Worm (Caenorhabditis elegans) whole organism, young adult: ENCODE results near the gene Y6D1A.1.

Experiments
- B0035.1 ChIP-seq: sonication (generic microtip); optimal IDR thresholded peaks from 2 replicates; lab custom pipeline; 2016; ENCODE audit warnings: missing genetic modification characterization, mild to moderate bottlenecking, missing compliant biosample characterization, missing genotype, missing genetic modification reagents
- B0336.3 ChIP-seq: fragments of 200-800 bp; sonication (Bioruptor generic); IDR thresholded peaks from 2 replicates; pipeline ENCODE4 v1.3.6; 2022; ENCODE audit warnings: missing genetic modification characterization, missing compliant biosample characterization
- C06A6.2 ChIP-seq: fragments of 200-800 bp; sonication (Bioruptor generic); conservative IDR thresholded peaks from 2 replicates; pipeline ENCODE4 v1.3.6; 2022; ENCODE audit warnings: missing genetic modification characterization, missing compliant biosample characterization
- D2030.7 ChIP-seq: fragments of 200-800 bp; sonication (Bioruptor generic); IDR thresholded peaks from 2 replicates; pipeline ENCODE4 v1.3.6; 2022; ENCODE audit warnings: missing genetic modification reagents, missing genetic modification characterization, missing compliant biosample characterization
- F22D6.2 ChIP-seq: sonication (generic microtip); optimal IDR thresholded peaks from 2 replicates; lab custom pipeline; 2016; ENCODE audit warnings: mild to moderate bottlenecking, missing genetic modification characterization, missing compliant biosample characterization
- F37B4.10 ChIP-seq: fragments of 200-800 bp; sonication (Bioruptor generic); IDR thresholded peaks from 2 replicates; pipeline ENCODE4 v1.3.6; 2022; ENCODE audit warnings: missing genetic modification characterization, missing compliant biosample characterization
- F55B11.4 ChIP-seq: sonication (generic microtip); optimal IDR thresholded peaks from 2 replicates; lab custom pipeline; 2016; ENCODE audit warnings: missing compliant biosample characterization, missing genetic modification characterization, borderline replicate concordance; ENCODE audit not compliant: insufficient read depth
- T26A5.8 ChIP-seq: sonication (generic microtip); optimal IDR thresholded peaks from 2 replicates; lab custom pipeline; 2016; ENCODE audit warnings: missing genetic modification characterization, missing compliant biosample characterization
- Y53F4B.3 ChIP-seq: fragments of 200-800 bp; sonication (Bioruptor generic); IDR thresholded peaks from 2 replicates; pipeline ENCODE4 v1.3.6; 2022; ENCODE audit warnings: missing genetic modification reagents, missing genetic modification characterization, missing compliant biosample characterization
- Y79H2A.3 ChIP-seq: fragments of 200-800 bp; sonication (Bioruptor generic); conservative IDR thresholded peaks from 2 replicates; pipeline ENCODE4 v1.3.6; 2022; ENCODE audit warnings: missing genetic modification reagents, missing genetic modification characterization, missing compliant biosample characterization
- athp-1 ChIP-seq: sonication (generic microtip); optimal IDR thresholded peaks from 2 replicates; lab custom pipeline; 2017; ENCODE audit warnings: mild to moderate bottlenecking, missing genetic modification characterization, missing compliant biosample characterization
- attf-5 ChIP-seq: fragments of 200-800 bp; sonication (Bioruptor generic); optimal IDR thresholded peaks from 2 replicates; lab custom pipeline; 2018; ENCODE audit warnings: mild to moderate bottlenecking, missing genetic modification characterization, missing compliant biosample characterization
- bed-1 ChIP-seq: fragments of 200-800 bp; sonication (Bioruptor generic); IDR thresholded peaks from 2 replicates; pipeline ENCODE4 v1.3.6; 2022; ENCODE audit warnings: missing genetic modification reagents, missing genetic modification characterization, missing compliant biosample characterization
- bed-2 ChIP-seq: fragments of 200-800 bp; sonication (Bioruptor generic); IDR thresholded peaks from 2 replicates; pipeline ENCODE4 v1.3.6; 2022; ENCODE audit warnings: missing genetic modification reagents, missing genetic modification characterization, missing compliant biosample characterization
- ccch-3 ChIP-seq: fragments of 200-800 bp; sonication (Bioruptor generic); optimal IDR thresholded peaks from 2 replicates; lab custom pipeline; 2018; ENCODE audit warnings: mild to moderate bottlenecking, missing genetic modification characterization, missing compliant biosample characterization
- cebp-2 ChIP-seq: fragments of 200-800 bp; sonication (Bioruptor generic); IDR thresholded peaks from 2 replicates; pipeline ENCODE4 v1.3.6; 2022; ENCODE audit warnings: missing genetic modification characterization, missing compliant biosample characterization
- ceh-27 ChIP-seq: fragments of 200-800 bp; sonication (Bioruptor generic); optimal IDR thresholded peaks from 2 replicates; lab custom pipeline; 2018; ENCODE audit warnings: mild to moderate bottlenecking, missing genetic modification characterization, moderate library complexity, missing compliant biosample characterization
- dox-1 ChIP-seq: fragments of 200-800 bp; sonication (Bioruptor generic); IDR thresholded peaks from 2 replicates; pipeline ENCODE4 v1.3.6; 2022; ENCODE audit warnings: missing genetic modification reagents, missing genetic modification characterization, missing compliant biosample characterization
- dpff-1 ChIP-seq: sonication (generic microtip); optimal IDR thresholded peaks from 2 replicates; lab custom pipeline; 2017; ENCODE audit warnings: mild to moderate bottlenecking, missing genetic modification characterization, missing compliant biosample characterization
- efl-1 ChIP-seq: fragments of 150-350 bp; optimal IDR thresholded peaks from 2 replicates; lab custom pipeline; 2014; ENCODE audit warnings: missing biosample characterization, missing genetic modification reagents, missing genetic modification characterization
- egl-44 ChIP-seq: fragments of 200-800 bp; sonication (Bioruptor generic); IDR thresholded peaks from 2 replicates; pipeline ENCODE4 v1.3.6; 2022; ENCODE audit warnings: missing genetic modification reagents, missing genetic modification characterization, missing compliant biosample characterization
- egrh-3 ChIP-seq: fragments of 200-800 bp; sonication (Bioruptor generic); IDR thresholded peaks from 2 replicates; pipeline ENCODE4 v1.3.6; 2022; ENCODE audit warnings: missing genetic modification reagents, missing genetic modification characterization, missing compliant biosample characterization
- ets-4 ChIP-seq: fragments of 200-800 bp; sonication (Bioruptor generic); optimal IDR thresholded peaks from 2 replicates; lab custom pipeline; 2018; ENCODE audit warnings: mild to moderate bottlenecking, missing genetic modification characterization, missing compliant biosample characterization
- gei-17 ChIP-seq: fragments of 200-800 bp; sonication (Bioruptor generic); optimal IDR thresholded peaks from 2 replicates; lab custom pipeline; 2018; ENCODE audit warnings: mild to moderate bottlenecking, missing genetic modification characterization, missing compliant biosample characterization
- hrde-1 ChIP-seq: sonication (generic microtip); optimal IDR thresholded peaks from 2 replicates; lab custom pipeline; 2016; ENCODE audit warnings: missing genetic modification characterization, mild to moderate bottlenecking, missing compliant biosample characterization, moderate library complexity, missing genotype, missing genetic modification reagents, borderline replicate concordance
- lin-54 ChIP-seq: fragments of 200-800 bp; sonication (Bioruptor generic); optimal IDR thresholded peaks from 2 replicates; lab custom pipeline; 2018; ENCODE audit warnings: mild to moderate bottlenecking, missing genetic modification characterization, missing compliant biosample characterization
- madf-10 ChIP-seq: sonication (generic microtip); optimal IDR thresholded peaks from 2 replicates; lab custom pipeline; 2016; ENCODE audit warnings: mild to moderate bottlenecking, missing genetic modification characterization, missing compliant biosample characterization
- nfya-2 ChIP-seq: fragments of 200-800 bp; sonication (Bioruptor generic); IDR thresholded peaks from 2 replicates; pipeline ENCODE4 v1.3.6; 2022; ENCODE audit warnings: missing genetic modification reagents, missing genetic modification characterization, missing compliant biosample characterization
- nfyb-1 ChIP-seq: fragments of 200-800 bp; sonication (Bioruptor generic); IDR thresholded peaks from 2 replicates; pipeline ENCODE4 v1.3.6; 2022; ENCODE audit warnings: missing genetic modification reagents, missing genetic modification characterization, missing compliant biosample characterization
- nhr-80 ChIP-seq: sonication (generic microtip); optimal IDR thresholded peaks from 2 replicates; lab custom pipeline; 2016; ENCODE audit warnings: missing genetic modification characterization, missing compliant biosample characterization
- nhr-90 ChIP-seq: sonication (generic microtip); optimal IDR thresholded peaks from 2 replicates; lab custom pipeline; 2016; ENCODE audit warnings: missing genotype, mild to moderate bottlenecking, missing genetic modification characterization, missing compliant biosample characterization
- pbrm-1 ChIP-seq: fragments of 200-800 bp; sonication (Bioruptor generic); IDR thresholded peaks from 2 replicates; pipeline ENCODE4 v1.3.6; 2022; ENCODE audit warnings: missing genetic modification reagents, missing genetic modification characterization, missing compliant biosample characterization
- rec-8 ChIP-seq, 2 experiments: sonication (generic microtip); optimal IDR thresholded peaks; 2 replicates each; lab custom pipeline; 2016; ENCODE audit warnings: mild to moderate bottlenecking in 2 of 2, missing genetic modification characterization in 2 of 2, missing genetic modification reagents in 2 of 2, missing genotype in 2 of 2, missing biosample characterization in 1 of 2, missing compliant biosample characterization in 1 of 2, moderate library complexity in 1 of 2
- sea-2 ChIP-seq: fragments of 200-800 bp; sonication (Bioruptor generic); IDR thresholded peaks from 2 replicates; pipeline ENCODE4 v1.3.6; 2022; ENCODE audit warnings: missing genetic modification characterization, missing compliant biosample characterization
- snpc-1.1 ChIP-seq: sonication (generic microtip); optimal IDR thresholded peaks from 2 replicates; lab custom pipeline; 2017; ENCODE audit warnings: missing genetic modification characterization, mild to moderate bottlenecking, missing compliant biosample characterization, antibody characterized with exemption, moderate library complexity, missing genotype, missing genetic modification reagents; ENCODE audit not compliant: insufficient read depth
- snpc-1.3 ChIP-seq: sonication (generic microtip); optimal IDR thresholded peaks from 2 replicates; lab custom pipeline; 2017; ENCODE audit warnings: missing genetic modification characterization, mild to moderate bottlenecking, missing compliant biosample characterization, antibody characterized with exemption, moderate library complexity, missing genotype, missing genetic modification reagents; ENCODE audit not compliant: insufficient read depth
- snpc-3.4 ChIP-seq: sonication (generic microtip); optimal IDR thresholded peaks from 2 replicates; lab custom pipeline; 2017; ENCODE audit warnings: missing genetic modification characterization, mild to moderate bottlenecking, missing compliant biosample characterization, antibody characterized with exemption, moderate library complexity, missing genotype, missing genetic modification reagents
- tbp1 ChIP-seq: fragments of 200-800 bp; sonication (Bioruptor generic); optimal IDR thresholded peaks from 2 replicates; lab custom pipeline; 2018; ENCODE audit warnings: mild to moderate bottlenecking, missing genetic modification characterization, missing compliant biosample characterization
- tbx-9 ChIP-seq: sonication (generic microtip); optimal IDR thresholded peaks from 2 replicates; lab custom pipeline; 2016; ENCODE audit warnings: borderline replicate concordance, missing genetic modification characterization, inconsistent platforms, missing compliant biosample characterization
- unc-62 ChIP-seq: fragments of 150-350 bp; optimal IDR thresholded peaks from 2 replicates; lab custom pipeline; 2014; ENCODE audit warnings: missing biosample characterization, missing genetic modification reagents, missing genetic modification characterization
- xnd-1 ChIP-seq: sonication (generic microtip); optimal IDR thresholded peaks from 2 replicates; lab custom pipeline; 2016; ENCODE audit warnings: missing genotype, missing genetic modification reagents, missing genetic modification characterization, missing compliant biosample characterization
- zfh-2 ChIP-seq: fragments of 200-800 bp; sonication (Bioruptor generic); conservative IDR thresholded peaks from 2 replicates; pipeline ENCODE4 v1.3.6; 2022; ENCODE audit warnings: missing genetic modification reagents, missing genetic modification characterization, missing compliant biosample characterization
- zim-3 ChIP-seq: sonication (generic microtip); optimal IDR thresholded peaks from 2 replicates; lab custom pipeline; 2017; ENCODE audit warnings: mild to moderate bottlenecking, missing genetic modification characterization, moderate library complexity, missing compliant biosample characterization
- ztf-22 ChIP-seq: fragments of 200-800 bp; sonication (Bioruptor generic); optimal IDR thresholded peaks from 2 replicates; lab custom pipeline; 2018; ENCODE audit warnings: mild to moderate bottlenecking, missing genetic modification characterization, moderate library complexity, missing compliant biosample characterization
- ztf-25 ChIP-seq: fragments of 200-800 bp; sonication (Bioruptor generic); IDR thresholded peaks from 2 replicates; pipeline ENCODE4 v1.3.6; 2022; ENCODE audit warnings: missing genetic modification reagents, missing genetic modification characterization, missing compliant biosample characterization
- ztf-26 ChIP-seq: sonication (generic microtip); optimal IDR thresholded peaks from 2 replicates; lab custom pipeline; 2017; ENCODE audit warnings: missing genetic modification characterization, missing compliant biosample characterization
- ztf-6 ChIP-seq: fragments of 200-800 bp; sonication (Bioruptor generic); IDR thresholded peaks from 2 replicates; pipeline ENCODE4 v1.3.6; 2022; ENCODE audit warnings: missing genetic modification reagents, missing genetic modification characterization, missing compliant biosample characterization

Gene Y6D1A.1

ce11 chrII:11813895-11814369 is 9.5 kb downstream of the Y6D1A.1 start, which contains the start of gene F43G6.8 (continued):
- TF ChIP-seq D2030.7 (no peak), tbp1 (no peak), ztf-26 (tag; lab: Kevin White, UChicago) (no peak), egl-44 (GFP tag; lab: Robert Waterston, UW) (no peak), lin-54 (GFP tag; lab: Kevin White, UChicago) (no peak), nfyb-1 (GFP tag; lab: Robert Waterston, UW) (no peak), T26A5.8 (tag; lab: Kevin White, UChicago) (no peak), bed-1 (no peak), nhr-90 (tag; lab: Kevin White, UChicago) (no peak), ztf-25 (GFP tag; lab: Robert Waterston, UW) (no peak), unc-62 (GFP tag; lab: Kevin White, UChicago) (no peak), madf-10 (tag; lab: Kevin White, UChicago) (no peak), rec-8 (tag; optimal IDR thresholded peaks at IDR 0.05; lab: Kevin White, UChicago) (no peak), B0035.1 (tag; lab: Kevin White, UChicago) (no peak), dpff-1 (tag; lab: Kevin White, UChicago) (no peak), F55B11.4 (no peak), F37B4.10 (GFP tag; lab: Robert Waterston, UW) (no peak), snpc-3.4 (tag; lab: Kevin White, UChicago) (no peak), pbrm-1 (peak; percentile 59), ztf-22 (GFP tag; lab: Kevin White, UChicago) (no peak), bed-2 (GFP tag; lab: Robert Waterston, UW) (no peak), hrde-1 (tag; lab: Kevin White, UChicago) (no peak), ccch-3 (GFP tag; lab: Kevin White, UChicago) (no peak), attf-5 (GFP tag; lab: Kevin White, UChicago) (peak; percentile 80), snpc-1.3 (tag; lab: Kevin White, UChicago) (no peak), C06A6.2 (GFP tag; lab: Robert Waterston, UW) (no peak), B0336.3 (no peak), cebp-2 (GFP tag; lab: Robert Waterston, UW) (no peak), xnd-1 (tag; lab: Kevin White, UChicago) (no peak)

DNA sequence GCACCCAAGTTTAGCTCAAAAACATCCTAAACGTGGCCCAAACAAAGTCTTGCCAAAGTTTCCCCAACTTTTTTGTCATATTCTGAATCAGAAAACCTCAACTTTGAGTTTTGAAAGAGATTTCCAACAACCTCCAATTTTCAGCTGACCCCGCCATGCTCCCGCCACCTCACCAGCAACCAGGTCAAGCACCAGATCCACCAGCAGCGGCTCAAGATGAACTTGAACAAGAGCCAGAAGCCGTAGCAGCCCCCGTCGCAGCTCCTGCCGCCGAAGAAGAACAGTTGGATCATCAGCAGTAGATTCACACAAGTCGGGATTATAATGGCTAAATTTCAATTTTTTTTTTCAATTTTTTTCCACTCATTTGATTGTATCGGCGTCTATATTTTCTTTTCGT is 12.2 kb downstream of the Y6D1A.1 start:
- TF ChIP-seq ztf-6 (GFP tag; lab: Robert Waterston, UW) = no peak
- peak; percentile 20; the same call in 1 of the 2 replicates for TF ChIP-seq egrh-3 (GFP tag; lab: Robert Waterston, UW)
- TF ChIP-seq zfh-2 = peak; percentile 57; the same call in 1 of the 2 replicates

DNA sequence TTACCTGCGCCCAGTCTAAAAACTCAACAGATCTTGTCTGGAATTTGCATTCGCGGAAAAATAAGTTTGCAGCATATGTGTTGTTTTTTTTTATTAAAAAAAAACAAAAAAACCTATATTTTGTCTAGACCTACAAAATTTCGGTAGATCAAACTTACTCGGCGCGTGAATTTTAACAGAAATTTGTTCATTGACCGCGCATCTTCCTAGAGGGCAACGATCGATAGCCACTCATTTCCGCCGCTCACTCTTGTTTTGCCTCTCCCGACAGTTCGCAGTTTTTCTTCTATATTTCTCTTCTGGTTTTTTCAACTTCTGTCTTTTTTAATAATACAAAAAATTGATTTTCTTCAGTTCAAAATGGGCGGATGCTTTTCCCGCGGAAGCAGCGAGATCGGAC is 13.0 kb downstream of the Y6D1A.1 start, which contains the start of gene F43G6.7:
Gene F43G6.7 (plus strand): TSS at position 355 of the 400 bp plus-strand sequence.
- TF ChIP-seq Y53F4B.3 (GFP tag; lab: Robert Waterston, UW) (no peak), tbx-9 (tag; lab: Kevin White, UChicago) (no peak), Y79H2A.3 (no peak), athp-1 (no peak), gei-17 (GFP tag; lab: Kevin White, UChicago) (no peak), ztf-25 (GFP tag; lab: Robert Waterston, UW) (no peak), zim-3 (tag; lab: Kevin White, UChicago) (no peak), nfya-2 (GFP tag; lab: Robert Waterston, UW) (no peak), F22D6.2 (tag; lab: Kevin White, UChicago) (no peak), T26A5.8 (tag; lab: Kevin White, UChicago) (no peak), snpc-1.1 (tag; lab: Kevin White, UChicago) (no peak), ceh-27 (GFP tag; lab: Kevin White, UChicago) (no peak), efl-1 (GFP tag; lab: Kevin White, UChicago) (peak; percentile 68), nhr-80 (tag; lab: Kevin White, UChicago) (no peak), dox-1 (GFP tag; lab: Robert Waterston, UW) (no peak), unc-62 (GFP tag; lab: Kevin White, UChicago) (no peak), sea-2 (GFP tag; lab: Robert Waterston, UW) (no peak), ets-4 (GFP tag; lab: Kevin White, UChicago) (no peak), egrh-3 (GFP tag; lab: Robert Waterston, UW) (no peak)
